Worm (Caenorhabditis elegans) whole organism, L4 larva: ENCODE results near the gene yars-2.
"Not testable (repeated sequence)": the region's sequence is repeated elsewhere in the genome, so short reads cannot be mapped to it uniquely, and the experiment has no call there.

ENCODE experiments used
- F26F4.8 ChIP-seq: fragments of 200-800 bp; sonication (Bioruptor generic); conservative IDR thresholded peaks from 2 replicates; pipeline ENCODE4 v1.3.6; 2022; ENCODE audit warnings: missing genetic modification characterization, missing compliant biosample characterization
- F37D6.2 ChIP-seq: sonication (generic microtip); optimal IDR thresholded peaks from 2 replicates; lab custom pipeline; 2016; ENCODE audit warnings: mild to moderate bottlenecking, missing genetic modification characterization, missing compliant biosample characterization
- F49E8.2 ChIP-seq: sonication (generic microtip); optimal IDR thresholded peaks from 2 replicates; lab custom pipeline; 2016; ENCODE audit warnings: missing compliant biosample characterization, mild to moderate bottlenecking, missing genetic modification characterization, borderline replicate concordance
- T20F7.1 ChIP-seq: fragments of 200-800 bp; sonication (Bioruptor generic); optimal IDR thresholded peaks from 2 replicates; lab custom pipeline; 2018; ENCODE audit warnings: mild to moderate bottlenecking, missing genetic modification characterization, missing compliant biosample characterization
- Y5F2A.4 ChIP-seq: fragments of 200-800 bp; sonication (Bioruptor generic); optimal IDR thresholded peaks from 2 replicates; lab custom pipeline; 2018; ENCODE audit warnings: mild to moderate bottlenecking, missing genetic modification characterization, missing compliant biosample characterization
- Y75B8A.6 ChIP-seq: fragments of 200-800 bp; sonication (Bioruptor generic); IDR thresholded peaks from 2 replicates; pipeline ENCODE4 v1.3.6; 2022; ENCODE audit warnings: missing genetic modification reagents, missing genetic modification characterization, missing compliant biosample characterization
- ZK337.2 ChIP-seq: fragments of 200-800 bp; sonication (Bioruptor generic); IDR thresholded peaks from 2 replicates; pipeline ENCODE4 v1.3.6; 2022; ENCODE audit warnings: missing genetic modification reagents, missing genetic modification characterization, missing compliant biosample characterization
- ZK546.5 ChIP-seq, 2 experiments: sonication (generic microtip); optimal IDR thresholded peaks; 2 replicates each; lab custom pipeline; 2017; ENCODE audit warnings: missing biosample characterization in 2 of 2, missing genetic modification characterization in 2 of 2
- ceh-20 ChIP-seq: fragments of 200-800 bp; sonication (Bioruptor generic); IDR thresholded peaks from 2 replicates; pipeline ENCODE4 v1.3.6; 2022; ENCODE audit warnings: missing genetic modification reagents, missing genetic modification characterization, missing compliant biosample characterization
- ceh-44 ChIP-seq: fragments of 200-800 bp; sonication (Bioruptor generic); IDR thresholded peaks from 2 replicates; pipeline ENCODE4 v1.3.6; 2022; ENCODE audit warnings: missing genetic modification reagents, missing genetic modification characterization, missing compliant biosample characterization
- daf-16 ChIP-seq, 3 experiments: sonication (generic microtip); optimal IDR thresholded peaks; 2 replicates each; lab custom pipeline; 2016 to 2017; ENCODE audit warnings: missing genetic modification characterization in 3 of 3, missing genetic modification reagents in 3 of 3, mild to moderate bottlenecking in 2 of 3, missing compliant biosample characterization in 2 of 3, missing biosample characterization in 1 of 3, moderate library complexity in 1 of 3
- daf-19 ChIP-seq: fragments of 200-800 bp; sonication (Bioruptor generic); conservative IDR thresholded peaks from 2 replicates; pipeline ENCODE4 v1.3.6; 2022; ENCODE audit warnings: missing genetic modification characterization, missing compliant biosample characterization
- daf-8 ChIP-seq: fragments of 200-800 bp; sonication (Bioruptor generic); IDR thresholded peaks from 2 replicates; pipeline ENCODE4 v1.3.6; 2022; ENCODE audit warnings: missing genetic modification characterization, missing compliant biosample characterization
- dmd-8 ChIP-seq: fragments of 200-800 bp; sonication (Bioruptor generic); IDR thresholded peaks from 2 replicates; pipeline ENCODE4 v1.3.6; 2022; ENCODE audit warnings: missing genetic modification characterization, missing compliant biosample characterization
- dmd-9 ChIP-seq: fragments of 200-800 bp; sonication (Bioruptor generic); IDR thresholded peaks from 2 replicates; pipeline ENCODE4 v1.3.6; 2022; ENCODE audit warnings: missing genetic modification reagents, missing genetic modification characterization, missing compliant biosample characterization
- dpl-1 ChIP-seq: fragments of 150-350 bp; optimal IDR thresholded peaks from 2 replicates; lab custom pipeline; 2014; ENCODE audit warnings: missing biosample characterization, missing genetic modification reagents, missing genetic modification characterization
- hlh-11 ChIP-seq: fragments of 200-800 bp; sonication (Bioruptor generic); optimal IDR thresholded peaks from 2 replicates; lab custom pipeline; 2018; ENCODE audit warnings: mild to moderate bottlenecking, missing genetic modification characterization, missing compliant biosample characterization
- hmg-1.1 ChIP-seq: fragments of 200-800 bp; sonication (Bioruptor generic); IDR thresholded peaks from 2 replicates; pipeline ENCODE4 v1.3.6; 2022; ENCODE audit warnings: missing genetic modification reagents, missing genetic modification characterization, missing compliant biosample characterization
- jun-1 ChIP-seq: fragments of 150-350 bp; optimal IDR thresholded peaks from 2 replicates; lab custom pipeline; 2014; ENCODE audit warnings: missing biosample characterization, missing genetic modification reagents, missing genetic modification characterization
- lim-7 ChIP-seq: fragments of 200-800 bp; sonication (Bioruptor generic); IDR thresholded peaks from 2 replicates; pipeline ENCODE4 v1.3.6; 2022; ENCODE audit warnings: missing genetic modification characterization, missing compliant biosample characterization
- lin-29 ChIP-seq: fragments of 200-800 bp; sonication (Bioruptor generic); IDR thresholded peaks from 2 replicates; pipeline ENCODE4 v1.3.6; 2022; ENCODE audit warnings: missing genetic modification reagents, missing genetic modification characterization, missing compliant biosample characterization
- lin-38 ChIP-seq: fragments of 200-800 bp; sonication (Bioruptor generic); IDR thresholded peaks from 2 replicates; pipeline ENCODE4 v1.3.6; 2022; ENCODE audit warnings: missing genetic modification reagents, missing genetic modification characterization, missing compliant biosample characterization
- lir-3 ChIP-seq: sonication (generic microtip); optimal IDR thresholded peaks from 2 replicates; lab custom pipeline; 2016; ENCODE audit warnings: mild to moderate bottlenecking, missing genetic modification characterization, missing compliant biosample characterization
- lsy-2 ChIP-seq, 2 experiments: fragments of 150-350 bp in 1 of 2; sonication (generic microtip) in 1 of 2; optimal IDR thresholded peaks; 2 replicates each; lab custom pipeline; 2014 to 2017; ENCODE audit warnings: missing biosample characterization in 2 of 2, missing genetic modification characterization in 2 of 2
- madf-5 ChIP-seq, 2 experiments: fragments of 200-800 bp; sonication (Bioruptor generic); IDR thresholded peaks; 2 replicates each; pipeline ENCODE4 v1.3.6; 2022; ENCODE audit warnings: missing compliant biosample characterization in 2 of 2, missing genetic modification characterization in 2 of 2
- madf-9 ChIP-seq: fragments of 200-800 bp; sonication (Bioruptor generic); conservative IDR thresholded peaks from 2 replicates; pipeline ENCODE4 v1.3.6; 2022; ENCODE audit warnings: missing genetic modification reagents, missing genetic modification characterization, missing compliant biosample characterization
- mdl-1 ChIP-seq, 2 experiments: fragments of 150-350 bp in 1 of 2; sonication (generic microtip) in 1 of 2; optimal IDR thresholded peaks; 2 replicates each; lab custom pipeline; 2014 to 2017; ENCODE audit warnings: missing biosample characterization in 2 of 2, missing genetic modification characterization in 2 of 2
- mdt-29 ChIP-seq: fragments of 200-800 bp; sonication (Bioruptor generic); IDR thresholded peaks from 2 replicates; pipeline ENCODE4 v1.3.6; 2022; ENCODE audit warnings: missing genetic modification reagents, missing genetic modification characterization, missing compliant biosample characterization
- mxl-2 ChIP-seq: fragments of 200-800 bp; sonication (Bioruptor generic); conservative IDR thresholded peaks from 2 replicates; pipeline ENCODE4 v1.3.6; 2022; ENCODE audit warnings: missing genetic modification reagents, missing genetic modification characterization, missing compliant biosample characterization
- mxl-3 ChIP-seq: fragments of 200-800 bp; sonication (Bioruptor generic); optimal IDR thresholded peaks from 2 replicates; lab custom pipeline; 2018; ENCODE audit warnings: mild to moderate bottlenecking, missing genetic modification characterization, missing compliant biosample characterization
- nhr-102 ChIP-seq: sonication (generic microtip); optimal IDR thresholded peaks from 2 replicates; lab custom pipeline; 2016; ENCODE audit warnings: mild to moderate bottlenecking, missing genetic modification characterization, moderate library complexity, missing compliant biosample characterization
- nhr-42 ChIP-seq: fragments of 200-800 bp; sonication (Bioruptor generic); IDR thresholded peaks from 2 replicates; pipeline ENCODE4 v1.3.6; 2022; ENCODE audit warnings: missing genetic modification characterization, missing compliant biosample characterization
- nhr-48 ChIP-seq: sonication (generic microtip); optimal IDR thresholded peaks from 2 replicates; lab custom pipeline; 2016; ENCODE audit warnings: mild to moderate bottlenecking, missing genetic modification characterization, missing compliant biosample characterization
- php-3 ChIP-seq: fragments of 200-800 bp; sonication (Bioruptor generic); IDR thresholded peaks from 2 replicates; pipeline ENCODE4 v1.3.6; 2022; ENCODE audit warnings: missing genetic modification reagents, missing genetic modification characterization, missing compliant biosample characterization
- rbr-2 ChIP-seq: sonication (generic microtip); optimal IDR thresholded peaks from 2 replicates; lab custom pipeline; 2016; ENCODE audit warnings: missing genotype, missing genetic modification characterization, missing compliant biosample characterization
- saeg-2 ChIP-seq: fragments of 200-800 bp; sonication (Bioruptor generic); IDR thresholded peaks from 2 replicates; pipeline ENCODE4 v1.3.6; 2022; ENCODE audit warnings: missing genetic modification reagents, missing genetic modification characterization, missing compliant biosample characterization
- sdz-12 ChIP-seq: fragments of 200-800 bp; sonication (Bioruptor generic); optimal IDR thresholded peaks from 2 replicates; lab custom pipeline; 2018; ENCODE audit warnings: mild to moderate bottlenecking, missing genetic modification characterization, missing compliant biosample characterization
- set-16 ChIP-seq: fragments of 200-800 bp; sonication (Bioruptor generic); IDR thresholded peaks from 2 replicates; pipeline ENCODE4 v1.3.6; 2022; ENCODE audit warnings: missing genetic modification reagents, missing genetic modification characterization, missing compliant biosample characterization
- snpc-1.2 ChIP-seq: fragments of 200-800 bp; sonication (Bioruptor generic); IDR thresholded peaks from 2 replicates; pipeline ENCODE4 v1.3.6; 2022; ENCODE audit warnings: missing genetic modification reagents, missing genetic modification characterization, missing compliant biosample characterization
- spr-1 ChIP-seq: sonication (generic microtip); optimal IDR thresholded peaks from 2 replicates; lab custom pipeline; 2016; ENCODE audit warnings: mild to moderate bottlenecking, missing genetic modification characterization, missing compliant biosample characterization
- spr-3 ChIP-seq: fragments of 200-800 bp; sonication (Bioruptor generic); optimal IDR thresholded peaks from 2 replicates; lab custom pipeline; 2018; ENCODE audit warnings: mild to moderate bottlenecking, missing genetic modification characterization, missing compliant biosample characterization
- tag-97 ChIP-seq: fragments of 200-800 bp; sonication (Bioruptor generic); IDR thresholded peaks from 2 replicates; pipeline ENCODE4 v1.3.6; 2022; ENCODE audit warnings: missing genetic modification characterization, missing compliant biosample characterization
- tra-1 ChIP-seq: fragments of 200-800 bp; sonication (Bioruptor generic); IDR thresholded peaks from 2 replicates; pipeline ENCODE4 v1.3.6; 2022; ENCODE audit warnings: missing genetic modification reagents, missing genetic modification characterization, missing compliant biosample characterization
- unc-130 ChIP-seq: sonication (generic microtip); optimal IDR thresholded peaks from 2 replicates; lab custom pipeline; 2016; ENCODE audit warnings: missing genetic modification reagents, missing genetic modification characterization, missing compliant biosample characterization
- vab-7 ChIP-seq: fragments of 200-800 bp; sonication (Bioruptor generic); IDR thresholded peaks from 2 replicates; pipeline ENCODE4 v1.3.6; 2022; ENCODE audit warnings: missing genetic modification reagents, missing genetic modification characterization, missing compliant biosample characterization
- zfp-3 ChIP-seq: fragments of 200-800 bp; sonication (Bioruptor generic); conservative IDR thresholded peaks from 2 replicates; pipeline ENCODE4 v1.3.6; 2022; ENCODE audit warnings: missing genetic modification reagents, missing genetic modification characterization, missing compliant biosample characterization

Gene yars-2

DNA sequence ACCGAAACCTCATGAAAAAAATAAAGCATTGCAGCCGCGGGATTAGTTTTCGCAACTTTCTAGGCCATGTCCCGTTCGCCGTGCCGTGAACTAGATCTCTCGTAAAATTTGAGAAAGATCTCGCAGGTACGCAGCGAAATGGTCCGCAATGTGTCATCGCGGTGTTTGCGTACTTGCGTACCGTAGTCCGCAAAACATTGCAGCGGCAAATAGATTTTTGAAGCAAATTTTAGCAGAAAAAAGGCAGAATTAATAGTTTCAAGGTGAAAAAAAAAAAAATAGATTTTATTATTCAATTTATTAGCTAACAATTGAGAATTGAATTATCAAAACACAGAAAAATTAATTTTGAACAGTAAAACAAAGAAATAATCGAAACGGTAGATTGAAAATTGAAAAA lies 15.5 kb upstream of the yars-2 start (continued):
- TF ChIP-seq T20F7.1 (peak; percentile 94), madf-9 (GFP tag; lab: Robert Waterston, UW) (peak; percentile 100), hmg-1.1 (GFP tag; lab: Robert Waterston, UW) (peak; percentile 99), daf-16 (GFP tag; optimal IDR thresholded peaks at IDR 0.05; lab: Kevin White, UChicago) (peak; percentile 31 to 83), F37D6.2 (peak; percentile 94), lin-29 (GFP tag; lab: Robert Waterston, UW) (peak; percentile 100), dpl-1 (GFP tag; lab: Kevin White, UChicago) (peak; percentile 68), vab-7 (GFP tag; lab: Robert Waterston, UW) (peak; percentile 100), ZK337.2 (peak; percentile 100), saeg-2 (GFP tag; lab: Robert Waterston, UW) (peak; percentile 98), sdz-12 (GFP tag; lab: Kevin White, UChicago) (peak; percentile 1), mxl-3 (GFP tag; lab: Kevin White, UChicago) (peak; percentile 75), nhr-102 (tag; lab: Kevin White, UChicago) (peak; percentile 96), ceh-44 (GFP tag; lab: Robert Waterston, UW) (peak; percentile 99), mdt-29 (peak; percentile 98), lir-3 (tag; lab: Kevin White, UChicago) (peak; percentile 60), dmd-8 (GFP tag; lab: Robert Waterston, UW) (peak; percentile 82; the same call in 1 of the 2 replicates), madf-5 (GFP tag; IDR thresholded peaks at IDR 0.05; lab: Robert Waterston, UW) (peak; percentile 93 to 100), nhr-48 (tag; lab: Kevin White, UChicago) (peak; percentile 84), spr-3 (GFP tag; lab: Kevin White, UChicago) (peak; percentile 70), snpc-1.2 (GFP tag; lab: Robert Waterston, UW) (peak; percentile 93), daf-8 (GFP tag; lab: Robert Waterston, UW) (peak; percentile 99), mxl-2 (peak; percentile 95), ZK546.5 (tag; optimal IDR thresholded peaks at IDR 0.05; lab: Kevin White, UChicago) (peak in 1 of 2 experiments; percentile 71)
- not testable (repeated sequence) for TF ChIP-seq daf-16 (tag; optimal IDR thresholded peaks at IDR 0.05; lab: Kevin White, UChicago)
- TF ChIP-seq, all 104 proteins: peak for 66; not testable (repeated sequence) for 38

DNA sequence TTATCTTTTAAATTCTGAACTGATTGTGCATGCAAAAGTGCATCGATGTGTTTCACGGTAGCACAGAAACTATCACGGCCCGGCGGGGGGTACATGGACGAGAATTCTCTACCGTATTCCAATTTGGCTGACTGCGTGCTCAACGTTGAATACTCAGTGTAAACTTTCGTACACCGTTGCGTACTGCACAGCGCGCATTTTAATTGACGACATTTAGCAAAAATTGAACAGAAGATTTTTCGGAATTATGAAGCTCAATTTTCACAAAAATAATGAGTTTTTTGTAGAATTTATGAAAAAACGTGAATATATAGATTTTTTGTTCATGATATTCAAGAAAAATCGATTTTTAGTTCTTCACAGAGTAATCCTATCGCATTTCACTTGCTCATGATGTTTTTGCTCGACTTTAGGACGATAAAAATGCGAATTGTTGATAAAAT lies 13.1 kb upstream of the yars-2 start:
- peak; percentile 100 for TF ChIP-seq ceh-20 (GFP tag; lab: Robert Waterston, UW)
- TF ChIP-seq Y5F2A.4 (GFP tag; lab: Kevin White, UChicago) = peak; percentile 35
- TF ChIP-seq hmg-1.1 (GFP tag; lab: Robert Waterston, UW) = peak; percentile 100
- TF ChIP-seq lin-29 (GFP tag; lab: Robert Waterston, UW) = peak; percentile 100
- TF ChIP-seq lsy-2 (tag; optimal IDR thresholded peaks at IDR 0.05; lab: Kevin White, UChicago) = peak; percentile 96 to 97
- TF ChIP-seq ZK337.2 = peak; percentile 100
- peak; percentile 89 for TF ChIP-seq spr-1 (tag; lab: Kevin White, UChicago)
- TF ChIP-seq vab-7 (GFP tag; lab: Robert Waterston, UW) = peak; percentile 100
- TF ChIP-seq dmd-9 (GFP tag; lab: Robert Waterston, UW) = peak; percentile 100
- TF ChIP-seq daf-16 (GFP tag; optimal IDR thresholded peaks at IDR 0.05; lab: Kevin White, UChicago) = peak; percentile 22 to 30
- TF ChIP-seq daf-16 (tag; optimal IDR thresholded peaks at IDR 0.05; lab: Kevin White, UChicago) = peak; percentile 16
- TF ChIP-seq madf-5 (GFP tag; IDR thresholded peaks at IDR 0.05; lab: Robert Waterston, UW) = peak; percentile 95 to 100
- TF ChIP-seq F26F4.8 (GFP tag; lab: Robert Waterston, UW) = 0 out of 2 replicates have a peak, but pooled peaks have one; percentile 53
- TF ChIP-seq F49E8.2 (tag; lab: Kevin White, UChicago) = peak; percentile 49
- TF ChIP-seq unc-130 (GFP tag; lab: Kevin White, UChicago) = peak; percentile 1
- TF ChIP-seq jun-1 (tag; lab: Kevin White, UChicago) = peak; percentile 1
- peak; percentile 100 for TF ChIP-seq saeg-2 (GFP tag; lab: Robert Waterston, UW)
- peak; percentile 86 for TF ChIP-seq hlh-11
- peak; percentile 58 for TF ChIP-seq set-16 (GFP tag; lab: Robert Waterston, UW)
- TF ChIP-seq mxl-3 (GFP tag; lab: Kevin White, UChicago) = peak; percentile 5
- TF ChIP-seq tra-1 (GFP tag; lab: Robert Waterston, UW) = peak; percentile 100
- peak; percentile 100 for TF ChIP-seq nhr-42 (GFP tag; lab: Robert Waterston, UW)
- TF ChIP-seq zfp-3 (GFP tag; lab: Robert Waterston, UW) = peak; percentile 100
- peak in 1 of 2 experiments; percentile 23 for TF ChIP-seq mdl-1 (tag; optimal IDR thresholded peaks at IDR 0.05; lab: Kevin White, UChicago)
- peak; percentile 100 for TF ChIP-seq php-3 (GFP tag; lab: Robert Waterston, UW)
- TF ChIP-seq rbr-2 = peak; percentile 96
- peak; percentile 99 for TF ChIP-seq daf-19 (GFP tag; lab: Robert Waterston, UW)
- TF ChIP-seq tag-97 (GFP tag; lab: Robert Waterston, UW) = peak; percentile 99
- TF ChIP-seq lin-38 (GFP tag; lab: Robert Waterston, UW) = peak; percentile 100
- TF ChIP-seq spr-3 (GFP tag; lab: Kevin White, UChicago) = peak; percentile 68
- TF ChIP-seq Y75B8A.6 (GFP tag; lab: Robert Waterston, UW) = peak; percentile 100
- TF ChIP-seq lim-7 (GFP tag; lab: Robert Waterston, UW) = peak; percentile 65; the same call in 1 of the 2 replicates
